In the genomic region with DNA sequence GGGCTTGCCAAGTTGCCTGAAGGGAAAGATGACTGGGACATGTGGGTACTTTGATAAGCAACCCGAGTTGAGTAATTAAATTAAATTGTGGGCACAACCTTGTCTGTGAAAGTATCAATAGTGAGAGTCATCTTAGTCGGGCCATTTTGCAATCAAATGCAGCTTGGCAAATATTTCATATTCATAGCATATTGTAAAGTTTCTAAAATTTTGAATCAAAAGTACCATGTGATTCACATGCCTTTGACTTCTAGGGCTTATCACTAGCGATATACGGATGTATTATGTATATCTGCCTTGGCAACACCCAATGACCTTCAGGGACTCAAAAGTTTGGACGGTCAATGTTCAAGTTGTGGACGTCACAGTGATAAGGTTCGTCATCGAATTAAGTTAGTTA, we compare ENCODE assay signal across 1 fruit fly cellular context.
TF ChIP-seq lines count a peak whose summit lies in the region.

No protein-coding gene starts in this region.

TF ChIP-seq in whole organism, embryonic, 481 proteins besides CTCF, POLR2A, EP300 and RAD21 (continued from another document):
- no peak for TF ChIP-seq CG17912 (GFP tag; optimal IDR thresholded peaks at IDR 0.05; lab: Kevin White, UChicago)
- TF ChIP-seq lbe (GFP tag; optimal IDR thresholded peaks at IDR 0.05; lab: Kevin White, UChicago), result no peak
- TF ChIP-seq pnt (GFP tag; optimal IDR thresholded peaks at IDR 0.05; lab: Kevin White, UChicago), result no peak
- no peak for TF ChIP-seq Spps (tag; optimal IDR thresholded peaks at IDR 0.05; lab: Kevin White, UChicago)
- no peak for TF ChIP-seq CG34224 (GFP tag; IDR thresholded peaks at IDR 0.05; lab: Robert Waterston, UW; ENCODE audit: partially characterized antibody)
- TF ChIP-seq Ada2b (GFP tag; IDR thresholded peaks at IDR 0.05; lab: Robert Waterston, UW), result no peak
- no peak for TF ChIP-seq ab (GFP tag; optimal IDR thresholded peaks at IDR 0.05; lab: Kevin White, UChicago)
- TF ChIP-seq MTF-1 (GFP tag; optimal IDR thresholded peaks at IDR 0.05; lab: Kevin White, UChicago; ENCODE audit: borderline replicate concordance), result no peak
- no peak for TF ChIP-seq lov (optimal IDR thresholded peaks at IDR 0.05; lab: Kevin White, UChicago)
- TF ChIP-seq lov (GFP tag; IDR thresholded peaks at IDR 0.05; lab: Robert Waterston, UW), result no peak
- TF ChIP-seq CG10209 (GFP tag; optimal IDR thresholded peaks at IDR 0.05; lab: Kevin White, UChicago), result no peak
- TF ChIP-seq crp (GFP tag; optimal IDR thresholded peaks at IDR 0.05; lab: Kevin White, UChicago), result no peak
- TF ChIP-seq sug (tag; optimal IDR thresholded peaks at IDR 0.05; lab: Kevin White, UChicago), result peak; percentile 46
- TF ChIP-seq chif (GFP tag; optimal IDR thresholded peaks at IDR 0.05; lab: Kevin White, UChicago), result no peak
- no peak for TF ChIP-seq ATbp (GFP tag; optimal IDR thresholded peaks at IDR 0.05; lab: Kevin White, UChicago)
- TF ChIP-seq nerfin-2 (GFP tag; IDR thresholded peaks at IDR 0.05; lab: Robert Waterston, UW; ENCODE audit: partially characterized antibody), result no peak
- TF ChIP-seq Six4 (GFP tag; optimal IDR thresholded peaks at IDR 0.05; lab: Kevin White, UChicago), result no peak
- TF ChIP-seq CrebB (tag; optimal IDR thresholded peaks at IDR 0.05; lab: Kevin White, UChicago), result no peak
- no peak for TF ChIP-seq CG15601 (tag; optimal IDR thresholded peaks at IDR 0.05; lab: Kevin White, UChicago)
- TF ChIP-seq CG12744 (GFP tag; optimal IDR thresholded peaks at IDR 0.05; lab: Kevin White, UChicago), result no peak
- no peak for TF ChIP-seq tin (GFP tag; optimal IDR thresholded peaks at IDR 0.05; lab: Kevin White, UChicago)
- TF ChIP-seq chinmo (GFP tag; IDR thresholded peaks at IDR 0.05; lab: Robert Waterston, UW; ENCODE audit: partially characterized antibody), result no peak
- TF ChIP-seq cad (GFP tag; optimal IDR thresholded peaks at IDR 0.05; lab: Kevin White, UChicago), result no peak
- TF ChIP-seq CG8388 (GFP tag; optimal IDR thresholded peaks at IDR 0.05; lab: Kevin White, UChicago), result no peak
- TF ChIP-seq CG2678 (tag; optimal IDR thresholded peaks at IDR 0.05; lab: Kevin White, UChicago), result peak; percentile 16
- no peak for TF ChIP-seq unc-4 (GFP tag; IDR thresholded peaks at IDR 0.05; lab: Robert Waterston, UW; ENCODE audit: partially characterized antibody)
- TF ChIP-seq ems (GFP tag; optimal IDR thresholded peaks at IDR 0.05; lab: Kevin White, UChicago), result no peak
- no peak for TF ChIP-seq pan (optimal IDR thresholded peaks at IDR 0.05; lab: Kevin White, UChicago)
- TF ChIP-seq pan (GFP tag; optimal IDR thresholded peaks at IDR 0.05 in 1 of 2, IDR thresholded peaks at IDR 0.05 in 1 of 2), result no peak
- TF ChIP-seq vvl (GFP tag; IDR thresholded peaks at IDR 0.05; lab: Robert Waterston, UW), result no peak
